Fruit fly (Drosophila melanogaster): ENCODE data around the gene PSMG1.

Gene PSMG1

dm6 chr3R:5746646-5747045 is 47.5 kb downstream of the PSMG1 start (continued):
- TF ChIP-seq Atf3 (GFP tag; optimal IDR thresholded peaks at IDR 0.05): no peak
- TF ChIP-seq wor (GFP tag; IDR thresholded peaks at IDR 0.05): no peak
- no peak for TF ChIP-seq pita (GFP tag; optimal IDR thresholded peaks at IDR 0.05)
- TF ChIP-seq schlank (tag; optimal IDR thresholded peaks at IDR 0.05): peak; percentile 38
- TF ChIP-seq CG10274 (GFP tag; optimal IDR thresholded peaks at IDR 0.05): no peak
- no peak for TF ChIP-seq Mrtf (GFP tag; IDR thresholded peaks at IDR 0.05)
- no peak for TF ChIP-seq gsb-n (tag; optimal IDR thresholded peaks at IDR 0.05)
- TF ChIP-seq MTF-1 (GFP tag; optimal IDR thresholded peaks at IDR 0.05; ENCODE audit: borderline replicate concordance): peak; percentile 18
- TF ChIP-seq CG1024 (GFP tag; IDR thresholded peaks at IDR 0.05): no peak
- no peak for TF ChIP-seq CG11504 (tag; optimal IDR thresholded peaks at IDR 0.05)
- peak in 1 of 2 experiments; percentile 13 for TF ChIP-seq insv (GFP tag; optimal IDR thresholded peaks at IDR 0.05)
- no peak for TF ChIP-seq CG3838 (GFP tag; optimal IDR thresholded peaks at IDR 0.05)
- TF ChIP-seq sens (GFP tag): peak; percentile 78
- TF ChIP-seq chinmo (GFP tag; IDR thresholded peaks at IDR 0.05; ENCODE audit: partially characterized antibody): no peak
- no peak for TF ChIP-seq Ssrp (tag; optimal IDR thresholded peaks at IDR 0.05)
- no peak for TF ChIP-seq pnt (GFP tag; optimal IDR thresholded peaks at IDR 0.05)
- TF ChIP-seq CG13287 (GFP tag; IDR thresholded peaks at IDR 0.05; ENCODE audit: partially characterized antibody): no peak
- TF ChIP-seq YL-1 (GFP tag; optimal IDR thresholded peaks at IDR 0.05): peak; percentile 29
- peak; percentile 78 for TF ChIP-seq Hmr (GFP tag; optimal IDR thresholded peaks at IDR 0.05)
- no peak for TF ChIP-seq ham (GFP tag; IDR thresholded peaks at IDR 0.05)
- TF ChIP-seq CG7271 (tag; optimal IDR thresholded peaks at IDR 0.05): no peak
- TF ChIP-seq Mes4 (GFP tag; optimal IDR thresholded peaks at IDR 0.05): no peak
- peak; percentile 56 for TF ChIP-seq Meics (GFP tag; optimal IDR thresholded peaks at IDR 0.05)
- no peak for TF ChIP-seq Sox102F (GFP tag; optimal IDR thresholded peaks at IDR 0.05)
- TF ChIP-seq CG12299 (tag; optimal IDR thresholded peaks at IDR 0.05): peak; percentile 46
- no peak for TF ChIP-seq CG6272 (GFP tag; IDR thresholded peaks at IDR 0.05)
- peak; percentile 32 for TF ChIP-seq CG6254 (GFP tag; optimal IDR thresholded peaks at IDR 0.05)
- TF ChIP-seq cad (GFP tag; optimal IDR thresholded peaks at IDR 0.05): no peak
- peak; percentile 78 for TF ChIP-seq ATbp (GFP tag; optimal IDR thresholded peaks at IDR 0.05)
- TF ChIP-seq bcd (GFP tag; optimal IDR thresholded peaks at IDR 0.05): no peak
- TF ChIP-seq ind (GFP tag; optimal IDR thresholded peaks at IDR 0.05): no peak
- no peak for TF ChIP-seq CG10431 (GFP tag; optimal IDR thresholded peaks at IDR 0.05)
- TF ChIP-seq zen2 (GFP tag; IDR thresholded peaks at IDR 0.05; ENCODE audit: partially characterized antibody): no peak
- TF ChIP-seq aop (GFP tag; IDR thresholded peaks at IDR 0.05): no peak
- TF ChIP-seq Hr3 (GFP tag; optimal IDR thresholded peaks at IDR 0.05): no peak
- no peak for TF ChIP-seq Doc3 (GFP tag; IDR thresholded peaks at IDR 0.05; ENCODE audit: partially characterized antibody)
- TF ChIP-seq CG10979 (tag; optimal IDR thresholded peaks at IDR 0.05): no peak
- TF ChIP-seq gt (GFP tag; IDR thresholded peaks at IDR 0.05): no peak
- no peak for TF ChIP-seq CG43689 (GFP tag; IDR thresholded peaks at IDR 0.05)
- no peak for TF ChIP-seq sima (GFP tag; optimal IDR thresholded peaks at IDR 0.05)
- TF ChIP-seq CG11398 (GFP tag; optimal IDR thresholded peaks at IDR 0.05): no peak
- TF ChIP-seq Sry-β (GFP tag; optimal IDR thresholded peaks at IDR 0.05): no peak
- peak; percentile 64 for TF ChIP-seq CG34376 (GFP tag; optimal IDR thresholded peaks at IDR 0.05)
- no peak for TF ChIP-seq Blimp-1 (GFP tag; optimal IDR thresholded peaks at IDR 0.05)
- no peak for TF ChIP-seq CG5180 (GFP tag; optimal IDR thresholded peaks at IDR 0.05)
- TF ChIP-seq CG8388 (GFP tag; optimal IDR thresholded peaks at IDR 0.05): no peak
- TF ChIP-seq Hr78 (GFP tag; optimal IDR thresholded peaks at IDR 0.05): no peak
- no peak for TF ChIP-seq dysf (GFP tag; IDR thresholded peaks at IDR 0.05)
- no peak for TF ChIP-seq CG13624 (GFP tag; optimal IDR thresholded peaks at IDR 0.05)
- no peak for TF ChIP-seq CG33213 (GFP tag; optimal IDR thresholded peaks at IDR 0.05)
- no peak for TF ChIP-seq yki (optimal IDR thresholded peaks at IDR 0.05)

All from whole organism, embryonic.